Fruit fly (Drosophila melanogaster) Kc167 (cell line): ENCODE data around the gene Prp31.

Source experiments
- Myc ChIP-seq: fragments of >200 bp; optimal IDR thresholded peaks from 2 replicates; lab custom pipeline; 2017; ENCODE audit warnings: missing external identifiers
- Sin3A ChIP-seq: fragments of >200 bp; optimal IDR thresholded peaks from 2 replicates; lab custom pipeline; 2018; ENCODE audit warnings: missing external identifiers
- psq ChIP-seq: fragments of >200 bp; optimal IDR thresholded peaks from 2 replicates; lab custom pipeline; 2017; ENCODE audit warnings: missing external identifiers
- ttk ChIP-seq: sonication (Bioruptor generic); optimal IDR thresholded peaks from 2 replicates; lab custom pipeline; 2017; ENCODE audit warnings: missing external identifiers

dm6 chr3L:15116536-15116935, 42.4 kb upstream of the Prp31 start, which contains the start of gene Cep135:
- TF ChIP-seq Sin3A (lab: Kevin White, UChicago): no peak
- TF ChIP-seq psq (lab: Kevin White, UChicago): no peak
- no peak for TF ChIP-seq ttk (lab: Kevin White, UChicago)
- no peak for TF ChIP-seq Myc
